Worm (Caenorhabditis elegans): ENCODE results near the gene K04F1.8.

K04F1.8 gene

DNA sequence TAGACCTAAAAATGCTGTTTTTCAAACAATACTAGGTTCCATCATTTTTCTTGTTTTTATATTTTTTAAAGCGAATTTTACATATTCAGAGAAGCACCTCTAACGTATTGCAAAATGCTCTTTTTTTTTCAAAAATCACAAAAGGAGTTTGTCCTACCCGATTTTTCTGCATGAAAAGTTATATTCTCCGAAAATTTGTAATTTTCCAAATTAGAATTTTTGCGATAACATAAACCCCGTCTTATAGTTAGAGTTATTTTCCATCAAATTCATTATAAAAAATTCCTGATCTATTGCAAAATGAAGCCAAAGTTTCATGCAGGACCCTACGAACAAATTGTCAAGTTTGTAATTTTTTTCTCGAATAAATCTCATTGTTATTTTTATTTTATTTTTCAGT lies 41.4 kb downstream of the K04F1.8 start, which contains the start of gene srw-99:
Gene srw-99, plus strand, starts transcription at position 301 of the 400 bp plus-strand sequence.
- TF ChIP-seq sox-4 (tag; optimal IDR thresholded peaks at IDR 0.05) (no peak), ceh-6 (GFP tag; optimal IDR thresholded peaks at IDR 0.05) (no peak), ceh-9 (tag; optimal IDR thresholded peaks at IDR 0.05) (no peak), unc-3 (GFP tag; conservative IDR thresholded peaks at IDR 0.05) (no peak), unc-3 (tag; optimal IDR thresholded peaks at IDR 0.05) (no peak), sdc-2 (tag; optimal IDR thresholded peaks at IDR 0.05) (no peak)

DNA sequence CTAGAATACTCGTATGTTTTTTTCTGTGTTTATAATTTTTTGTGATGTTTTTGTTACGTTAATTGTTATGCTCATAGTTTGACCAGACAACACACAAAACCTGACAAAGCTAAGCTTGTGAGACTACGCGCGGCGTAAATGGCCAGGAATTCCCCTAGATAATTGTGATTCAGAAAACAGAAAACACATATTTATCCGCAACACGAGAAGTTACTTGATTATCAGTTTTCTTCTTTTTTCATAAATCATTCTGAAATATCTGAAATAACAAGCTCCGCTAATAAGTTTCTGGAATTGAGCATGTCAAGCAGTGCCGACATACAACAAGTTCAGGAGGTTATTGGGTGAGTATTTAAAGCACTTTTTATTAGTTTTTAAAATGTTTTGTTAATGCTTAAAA lies 43.9 kb downstream of the K04F1.8 start, which contains the start of gene srw-100:
Gene srw-100, plus strand, starts transcription at position 301 of the 400 bp plus-strand sequence.
- no peak for TF ChIP-seq ceh-24 (tag; optimal IDR thresholded peaks at IDR 0.05)
- no peak for TF ChIP-seq T23F11.4 (GFP tag; optimal IDR thresholded peaks at IDR 0.05)
- no peak for TF ChIP-seq hlh-15 (tag; optimal IDR thresholded peaks at IDR 0.05)
- no peak for TF ChIP-seq elt-2 (tag; optimal IDR thresholded peaks at IDR 0.05)
- TF ChIP-seq ceh-2 (tag; optimal IDR thresholded peaks at IDR 0.05): no peak
- no peak for TF ChIP-seq ahr-1 (tag; optimal IDR thresholded peaks at IDR 0.05)
- TF ChIP-seq ceh-18 (tag; optimal IDR thresholded peaks at IDR 0.05): no peak
- no peak for TF ChIP-seq Y22D7AL.16 (tag; optimal IDR thresholded peaks at IDR 0.05)
- TF ChIP-seq dve-1 (tag; optimal IDR thresholded peaks at IDR 0.05): no peak
- no peak for TF ChIP-seq ceh-30 (tag; optimal IDR thresholded peaks at IDR 0.05)
- no peak for TF ChIP-seq odd-2 (tag; optimal IDR thresholded peaks at IDR 0.05)
- no peak for TF ChIP-seq tbx-7 (tag; optimal IDR thresholded peaks at IDR 0.05)
- no peak for TF ChIP-seq K02D7.2 (tag; optimal IDR thresholded peaks at IDR 0.05)
- TF ChIP-seq ceh-9 (tag; optimal IDR thresholded peaks at IDR 0.05): no peak
- no peak for TF ChIP-seq gmeb-2 (tag; optimal IDR thresholded peaks at IDR 0.05)
- TF ChIP-seq hlh-30 (tag; optimal IDR thresholded peaks at IDR 0.05; ENCODE audit: insufficient read depth): no peak
- TF ChIP-seq madf-2 (tag; optimal IDR thresholded peaks at IDR 0.05): no peak
- no peak for TF ChIP-seq ref-2 (tag; optimal IDR thresholded peaks at IDR 0.05)

DNA sequence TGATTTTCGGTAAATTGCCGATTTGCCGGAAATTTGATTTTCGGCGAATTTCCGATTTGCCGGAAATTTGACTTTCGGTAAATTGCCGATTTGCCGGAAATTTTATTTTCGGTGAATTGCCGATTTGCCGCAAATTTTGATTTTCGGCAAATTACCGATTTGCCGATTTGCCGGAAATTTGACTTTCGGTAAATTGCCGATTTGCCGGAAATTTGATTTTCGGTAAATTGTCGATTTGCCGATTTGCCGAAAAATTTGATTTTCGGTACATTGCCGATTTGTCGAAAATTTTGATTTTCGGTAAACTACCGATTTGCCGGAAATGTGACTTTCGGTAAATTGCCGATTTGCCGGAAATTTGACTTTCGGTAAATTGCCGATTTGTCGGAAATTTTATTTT lies 46.8 kb downstream of the K04F1.8 start:
- 0 out of 2 replicates have a peak, but pooled peaks have one; percentile 67 for TF ChIP-seq ceh-45 (GFP tag; IDR thresholded peaks at IDR 0.05)

DNA sequence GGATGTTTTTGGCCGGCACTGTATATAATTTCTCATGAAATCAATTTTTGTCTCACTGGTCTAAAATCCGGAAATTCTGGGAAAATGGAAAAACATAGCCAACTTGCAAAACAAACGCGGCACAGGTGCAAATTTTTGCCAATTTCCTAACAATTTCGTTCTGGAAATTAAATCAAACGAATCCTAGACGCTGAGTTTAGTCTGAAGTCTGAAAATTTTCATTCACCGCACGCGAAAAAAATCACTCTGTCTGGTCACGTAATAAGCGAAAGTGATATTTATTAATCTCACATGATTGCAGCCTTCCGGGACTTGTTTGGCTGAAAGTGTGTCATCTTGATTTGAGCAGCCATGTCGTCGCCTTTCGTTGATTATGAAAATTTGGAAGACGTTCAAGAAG lies 49.9 kb downstream of the K04F1.8 start, which contains the start of gene srw-103:
Gene srw-103, plus strand, starts transcription at position 301 of the 400 bp plus-strand sequence.
- TF ChIP-seq tbx-2 (tag; optimal IDR thresholded peaks at IDR 0.05): no peak
- TF ChIP-seq ceh-2 (tag; optimal IDR thresholded peaks at IDR 0.05): no peak
- no peak for TF ChIP-seq sox-2 (GFP tag; IDR thresholded peaks at IDR 0.05)
- no peak for TF ChIP-seq elt-4 (tag; optimal IDR thresholded peaks at IDR 0.05)
- no peak for TF ChIP-seq ceh-19 (GFP tag; optimal IDR thresholded peaks at IDR 0.05)
- no peak for TF ChIP-seq ttx-3 (tag; optimal IDR thresholded peaks at IDR 0.05)
- TF ChIP-seq che-1 (tag; optimal IDR thresholded peaks at IDR 0.05): no peak
- no peak for TF ChIP-seq unc-86 (tag; optimal IDR thresholded peaks at IDR 0.05)
- TF ChIP-seq pax-1 (tag; optimal IDR thresholded peaks at IDR 0.05): no peak
- no peak for TF ChIP-seq ref-2 (tag; optimal IDR thresholded peaks at IDR 0.05)
- TF ChIP-seq rnt-1 (tag; optimal IDR thresholded peaks at IDR 0.05): no peak
- TF ChIP-seq sdc-2 (tag; optimal IDR thresholded peaks at IDR 0.05): no peak
- no peak for TF ChIP-seq pros-1 (tag; optimal IDR thresholded peaks at IDR 0.05)
- TF ChIP-seq dmd-4 (tag; optimal IDR thresholded peaks at IDR 0.05; ENCODE audit: borderline replicate concordance): no peak
- no peak for TF ChIP-seq nhr-11 (tag; optimal IDR thresholded peaks at IDR 0.05)
